Worm (Caenorhabditis elegans): ENCODE measurements around the gene mppb-1.

DNA sequence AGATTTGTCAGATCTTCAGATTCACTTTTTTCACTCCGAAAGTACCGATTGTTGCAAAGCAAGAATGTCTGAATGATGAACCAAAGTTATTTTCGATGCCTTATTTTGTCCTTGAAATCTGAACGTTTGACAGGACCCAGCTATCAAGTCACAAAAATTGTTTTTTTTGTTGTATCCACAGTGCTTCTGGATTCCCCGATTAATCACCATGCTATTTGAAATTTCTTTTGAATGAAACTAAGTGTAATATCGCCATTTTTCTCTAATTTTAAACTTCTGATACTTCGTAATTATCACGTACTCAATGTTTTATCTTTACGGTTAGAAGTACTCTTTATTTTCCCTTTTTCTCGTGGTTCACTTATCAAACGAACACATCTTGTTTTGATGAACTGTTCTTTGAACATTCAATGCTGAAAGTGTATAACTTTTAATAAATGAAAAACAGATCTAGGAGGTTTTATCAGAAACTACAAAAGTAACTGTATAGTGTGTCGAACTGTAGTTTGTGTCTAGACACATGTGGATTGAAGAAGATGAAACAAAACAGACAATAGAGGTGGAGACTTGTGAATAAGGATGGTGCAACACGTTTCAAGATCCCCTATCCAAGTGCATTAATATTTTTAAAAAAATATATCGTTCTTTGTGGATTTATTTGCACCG is 22.8 kb upstream of the mppb-1 start:
- TF ChIP-seq zag-1 (tag; optimal IDR thresholded peaks at IDR 0.05), result no peak
- TF ChIP-seq pha-4 (tag; optimal IDR thresholded peaks at IDR 0.05), result no peak
- TF ChIP-seq elt-1 (tag; optimal IDR thresholded peaks at IDR 0.05), result no peak
- no peak for TF ChIP-seq sea-2 (GFP tag; optimal IDR thresholded peaks at IDR 0.05)
- TF ChIP-seq pqm-1 (tag; optimal IDR thresholded peaks at IDR 0.05), result peak; percentile 9
- TF ChIP-seq unc-62 (GFP tag; optimal IDR thresholded peaks at IDR 0.05), result no peak
- no peak for TF ChIP-seq R02D3.7 (tag; optimal IDR thresholded peaks at IDR 0.05)
- TF ChIP-seq skn-1 (tag; optimal IDR thresholded peaks at IDR 0.05), result no peak
- no peak for TF ChIP-seq nhr-28 (tag; optimal IDR thresholded peaks at IDR 0.05)
- TF ChIP-seq ztf-11 (tag; optimal IDR thresholded peaks at IDR 0.05), result no peak
- no peak for TF ChIP-seq egl-27 (tag; optimal IDR thresholded peaks at IDR 0.05)
- TF ChIP-seq fos-1 (tag; optimal IDR thresholded peaks at IDR 0.05), result no peak
- no peak for TF ChIP-seq ztf-4 (tag; optimal IDR thresholded peaks at IDR 0.05)
